Worm (Caenorhabditis elegans) whole organism, midembryonic: ENCODE results near the gene tpk-1.

ENCODE experiments used
- cog-1 ChIP-seq: sonication (generic microtip); optimal IDR thresholded peaks from 2 replicates; lab custom pipeline; 2016; ENCODE audit warnings: missing genetic modification characterization, missing compliant biosample characterization
- klf-2 ChIP-seq: fragments of 200-800 bp; sonication (Bioruptor generic); conservative IDR thresholded peaks from 2 replicates; pipeline ENCODE4 v1.3.6; 2022; ENCODE audit warnings: missing genetic modification reagents, missing genetic modification characterization, missing compliant biosample characterization
- med-1 ChIP-seq: sonication (generic microtip); optimal IDR thresholded peaks from 2 replicates; lab custom pipeline; 2017; ENCODE audit warnings: missing genetic modification characterization, mild to moderate bottlenecking, missing compliant biosample characterization, antibody characterized with exemption, missing genetic modification reagents; ENCODE audit not compliant: insufficient read depth
- ref-1 ChIP-seq: fragments of 200-800 bp; sonication (Bioruptor generic); conservative IDR thresholded peaks from 2 replicates; pipeline ENCODE4 v1.3.6; 2022; ENCODE audit warnings: missing genetic modification reagents, missing genetic modification characterization, missing compliant biosample characterization
- ztf-23 ChIP-seq: fragments of 200-800 bp; sonication (Bioruptor generic); IDR thresholded peaks from 2 replicates; pipeline ENCODE4 v1.3.6; 2022; ENCODE audit warnings: missing genetic modification reagents, missing genetic modification characterization, missing compliant biosample characterization
- ztf-29 ChIP-seq: fragments of 200-800 bp; sonication (Bioruptor generic); IDR thresholded peaks from 2 replicates; pipeline ENCODE4 v1.3.6; 2022; ENCODE audit warnings: missing genetic modification reagents, missing genetic modification characterization, missing compliant biosample characterization

DNA sequence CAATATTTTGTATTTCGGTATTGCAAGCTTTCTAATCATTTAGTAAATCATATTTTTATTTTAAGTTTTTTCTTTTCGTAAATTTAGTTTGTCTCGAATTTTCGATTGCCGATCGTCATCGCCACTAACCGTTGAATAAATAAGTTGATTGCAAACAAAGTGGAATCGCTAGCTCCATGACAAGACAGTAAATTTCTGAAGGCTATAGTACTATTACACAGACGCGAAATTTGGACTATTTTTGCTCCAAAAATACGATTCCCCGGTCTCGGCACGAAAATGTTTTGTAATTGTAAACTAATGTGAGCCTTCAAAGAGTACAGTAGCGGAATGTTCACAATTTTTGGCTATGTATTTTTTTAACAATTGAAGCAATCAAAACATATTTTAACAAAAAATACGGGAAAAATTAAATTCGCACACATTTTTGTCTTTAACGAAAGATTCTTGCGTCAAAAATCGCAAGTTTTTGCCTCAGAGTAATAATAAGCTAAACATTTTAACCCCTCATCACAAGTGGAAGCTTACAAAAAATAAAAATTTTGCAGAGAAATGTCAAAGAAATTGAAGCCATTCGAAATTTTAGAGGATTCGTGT lies at the start of gene tpk-1:
- no peak for TF ChIP-seq ref-1 (GFP tag; lab: Robert Waterston, UW)
- no peak for TF ChIP-seq med-1 (GFP tag; lab: Kevin White, UChicago)
- no peak for TF ChIP-seq klf-2 (GFP tag; lab: Robert Waterston, UW)
- no peak for TF ChIP-seq cog-1 (tag; lab: Kevin White, UChicago)
- no peak for TF ChIP-seq ztf-23 (GFP tag; lab: Robert Waterston, UW)
- no peak for TF ChIP-seq ztf-29 (GFP tag; lab: Robert Waterston, UW)
